Worm (Caenorhabditis elegans) whole organism, early embryonic: ENCODE measurements around the gene F19F10.1.

ENCODE experiments used
- B0310.2 ChIP-seq: sonication (generic microtip); optimal IDR thresholded peaks from 2 replicates; lab custom pipeline; 2016; ENCODE audit warnings: mild to moderate bottlenecking, missing genetic modification characterization, missing compliant biosample characterization
- F13C5.2 ChIP-seq: sonication (generic microtip); optimal IDR thresholded peaks from 2 replicates; lab custom pipeline; 2017; ENCODE audit warnings: mild to moderate bottlenecking, missing genetic modification characterization, inconsistent platforms, missing compliant biosample characterization
- aly-1 ChIP-seq: sonication (generic microtip); optimal IDR thresholded peaks from 2 replicates; lab custom pipeline; 2016; ENCODE audit warnings: missing genetic modification characterization, missing compliant biosample characterization
- ama-1 ChIP-seq: fragments of 150-350 bp; optimal IDR thresholded peaks from 2 replicates; lab custom pipeline; 2014
- ceh-13 ChIP-seq: fragments of 200-800 bp; sonication (Bioruptor generic); optimal IDR thresholded peaks from 2 replicates; lab custom pipeline; 2018; ENCODE audit warnings: mild to moderate bottlenecking, missing genetic modification characterization, missing compliant biosample characterization
- ceh-36 ChIP-seq: sonication (generic microtip); optimal IDR thresholded peaks from 2 replicates; lab custom pipeline; 2016; ENCODE audit warnings: missing genetic modification characterization, inconsistent platforms, missing compliant biosample characterization
- ets-7 ChIP-seq: sonication (generic microtip); optimal IDR thresholded peaks from 2 replicates; lab custom pipeline; 2016; ENCODE audit warnings: missing genotype, missing genetic modification characterization, missing compliant biosample characterization
- flt-1 ChIP-seq: fragments of 200-800 bp; sonication (Bioruptor generic); IDR thresholded peaks from 2 replicates; pipeline ENCODE4 v1.3.6; 2022; ENCODE audit warnings: missing genetic modification characterization, missing compliant biosample characterization
- hmbx-1 ChIP-seq: sonication (generic microtip); optimal IDR thresholded peaks from 2 replicates; lab custom pipeline; 2016; ENCODE audit warnings: mild to moderate bottlenecking, missing genetic modification characterization, missing compliant biosample characterization
- hmg-4 ChIP-seq: fragments of 200-800 bp; sonication (Bioruptor generic); optimal IDR thresholded peaks from 2 replicates; lab custom pipeline; 2018; ENCODE audit warnings: mild to moderate bottlenecking, missing genetic modification characterization, missing compliant biosample characterization
- hnd-1 ChIP-seq: sonication (generic microtip); optimal IDR thresholded peaks from 2 replicates; lab custom pipeline; 2016; ENCODE audit warnings: missing genetic modification characterization, missing compliant biosample characterization
- pes-1 ChIP-seq: fragments of 200-800 bp; sonication (Bioruptor generic); IDR thresholded peaks from 2 replicates; pipeline ENCODE4 v1.3.6; 2022; ENCODE audit warnings: missing genetic modification reagents, missing genetic modification characterization, missing compliant biosample characterization
- scrt-1 ChIP-seq: fragments of 200-800 bp; sonication (Bioruptor generic); IDR thresholded peaks from 2 replicates; pipeline ENCODE4 v1.3.6; 2022; ENCODE audit warnings: missing genetic modification characterization, missing compliant biosample characterization
- sea-1 ChIP-seq: fragments of 200-800 bp; sonication (Bioruptor generic); conservative IDR thresholded peaks from 2 replicates; pipeline ENCODE4 v1.3.6; 2022; ENCODE audit warnings: missing genetic modification characterization, missing compliant biosample characterization
- tbx-11 ChIP-seq: fragments of 200-800 bp; sonication (Bioruptor generic); IDR thresholded peaks from 2 replicates; pipeline ENCODE4 v1.3.6; 2022; ENCODE audit warnings: missing genetic modification characterization, missing compliant biosample characterization
- tbx-37 ChIP-seq: fragments of 200-800 bp; sonication (Bioruptor generic); conservative IDR thresholded peaks from 2 replicates; pipeline ENCODE4 v1.3.6; 2022; ENCODE audit warnings: missing genetic modification reagents, missing genetic modification characterization, missing compliant biosample characterization
- tra-4 ChIP-seq: sonication (generic microtip); optimal IDR thresholded peaks from 2 replicates; lab custom pipeline; 2017; ENCODE audit warnings: missing genetic modification characterization, missing compliant biosample characterization

The F19F10.1 gene

DNA sequence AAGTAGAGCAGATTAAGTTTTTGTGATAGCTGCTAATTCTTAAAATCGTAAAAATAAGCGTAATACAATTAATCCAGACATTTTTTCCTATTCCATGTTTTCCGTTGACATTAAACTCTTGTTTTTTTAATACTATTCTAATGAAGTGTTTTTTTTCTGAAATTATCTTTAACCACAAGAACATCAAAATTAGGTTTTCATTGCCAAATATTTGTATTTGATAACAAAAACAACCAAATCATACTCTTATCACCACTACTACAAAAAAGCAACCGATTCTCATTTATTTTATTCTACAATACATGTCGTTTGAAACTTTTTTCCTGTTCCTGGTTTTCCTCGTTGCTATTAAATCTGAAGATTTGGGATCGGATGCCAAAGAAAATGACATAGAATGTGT, 35.9 kb upstream of the F19F10.1 start, which contains the start of gene C54F6.17:
Gene C54F6.17 (plus strand): TSS at position 301 of the 400 bp plus-strand sequence.
- TF ChIP-seq ceh-36 (tag; lab: Kevin White, UChicago), result no peak
- TF ChIP-seq hnd-1 (tag; lab: Kevin White, UChicago), result no peak
- TF ChIP-seq B0310.2 (tag; lab: Kevin White, UChicago), result no peak
- no peak for TF ChIP-seq tra-4
- TF ChIP-seq F13C5.2, result no peak
- no peak for TF ChIP-seq hmg-4
- no peak for TF ChIP-seq ceh-13
- no peak for TF ChIP-seq ets-7 (tag; lab: Kevin White, UChicago)
- no peak for TF ChIP-seq sea-1 (GFP tag; lab: Robert Waterston, UW)
- no peak for TF ChIP-seq flt-1 (GFP tag; lab: Robert Waterston, UW)
- TF ChIP-seq tbx-37 (GFP tag; lab: Robert Waterston, UW), result no peak
- no peak for TF ChIP-seq hmbx-1 (tag; lab: Kevin White, UChicago)
- TF ChIP-seq aly-1, result no peak
- TF ChIP-seq pes-1 (GFP tag; lab: Robert Waterston, UW), result no peak
- no peak for TF ChIP-seq tbx-11 (GFP tag; lab: Robert Waterston, UW)
- no peak for TF ChIP-seq ama-1 (lab: Kevin White, UChicago)
- TF ChIP-seq scrt-1 (GFP tag; lab: Robert Waterston, UW), result no peak

DNA sequence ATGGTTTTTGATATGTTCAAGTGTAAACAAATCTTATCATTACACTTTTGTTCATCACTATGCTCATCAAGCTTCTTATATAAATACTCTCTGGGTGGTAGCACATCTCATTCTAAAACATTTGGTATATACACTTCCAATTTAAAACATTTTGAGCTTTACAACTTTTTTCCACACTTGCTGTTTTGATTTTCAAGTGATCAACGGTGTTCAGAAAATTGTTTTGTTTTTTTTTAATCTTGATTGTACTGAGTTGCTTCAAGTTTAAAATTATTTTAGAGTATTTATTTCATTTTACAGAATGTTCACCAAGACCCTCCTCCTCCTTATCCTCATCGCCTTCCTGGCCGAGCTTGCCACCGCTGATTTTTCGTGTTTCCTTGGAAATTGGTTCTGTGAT, 34.2 kb upstream of the F19F10.1 start, which contains the start of gene C54F6.5:
Gene C54F6.5 (plus strand): TSS at position 301 of the 400 bp plus-strand sequence.
- TF ChIP-seq tbx-11 (GFP tag; lab: Robert Waterston, UW) (no peak), ets-7 (tag; lab: Kevin White, UChicago) (no peak), tbx-37 (GFP tag; lab: Robert Waterston, UW) (no peak), ceh-36 (tag; lab: Kevin White, UChicago) (no peak), pes-1 (GFP tag; lab: Robert Waterston, UW) (no peak), hmg-4 (no peak), flt-1 (GFP tag; lab: Robert Waterston, UW) (no peak)

DNA sequence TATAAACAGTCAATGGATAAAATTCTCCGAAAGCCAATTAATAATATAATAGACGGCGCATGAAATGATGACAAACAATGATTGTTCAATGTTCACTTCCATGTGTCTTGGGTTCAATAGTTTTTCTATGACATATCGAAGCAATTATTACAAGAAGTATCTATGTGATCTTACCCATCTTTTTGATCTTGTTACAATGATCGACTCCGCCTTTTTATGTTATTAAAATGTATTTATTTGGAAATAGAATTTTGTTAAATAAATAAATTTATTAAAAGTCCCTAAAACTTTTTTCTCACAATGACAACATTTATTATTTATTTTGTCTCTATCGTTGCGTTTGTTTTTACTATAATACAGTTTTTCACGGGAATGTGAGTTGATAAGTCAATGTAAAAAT, 33.2 kb upstream of the F19F10.1 start, which contains the start of gene swt-2:
Gene swt-2 (plus strand): TSS at position 301 of the 400 bp plus-strand sequence.
- TF ChIP-seq B0310.2 (tag; lab: Kevin White, UChicago) (no peak), F13C5.2 (no peak), tbx-11 (GFP tag; lab: Robert Waterston, UW) (no peak), ets-7 (tag; lab: Kevin White, UChicago) (no peak)

DNA sequence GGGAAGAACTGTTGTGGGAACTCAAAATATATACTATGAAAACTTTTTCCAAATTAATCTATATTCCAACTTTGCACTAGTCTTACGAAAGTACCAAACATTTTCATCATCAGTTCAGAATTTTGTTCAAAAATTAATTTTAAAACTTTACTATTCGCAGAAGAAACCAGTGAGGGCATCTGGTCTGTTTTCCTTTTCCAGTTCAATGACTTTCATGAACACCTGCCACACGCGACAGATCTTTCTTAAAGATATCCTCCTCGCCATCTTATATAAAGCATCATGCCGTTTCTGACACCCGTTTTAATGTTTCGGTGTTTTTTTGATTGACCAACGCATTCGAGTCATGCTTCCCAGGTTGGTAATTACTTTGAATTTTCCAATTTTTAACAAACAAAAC, 30.1 kb upstream of the F19F10.1 start, which contains the start of gene C54F6.3:
Gene C54F6.3 (plus strand): TSS at position 301 of the 400 bp plus-strand sequence.
- TF ChIP-seq flt-1 (GFP tag; lab: Robert Waterston, UW) (no peak), ets-7 (tag; lab: Kevin White, UChicago) (no peak), hmbx-1 (tag; lab: Kevin White, UChicago) (no peak), ceh-13 (no peak), hnd-1 (tag; lab: Kevin White, UChicago) (no peak), aly-1 (no peak), pes-1 (GFP tag; lab: Robert Waterston, UW) (no peak), ceh-36 (tag; lab: Kevin White, UChicago) (no peak), F13C5.2 (no peak), tra-4 (no peak), tbx-11 (GFP tag; lab: Robert Waterston, UW) (no peak), B0310.2 (tag; lab: Kevin White, UChicago) (no peak), sea-1 (GFP tag; lab: Robert Waterston, UW) (no peak), scrt-1 (GFP tag; lab: Robert Waterston, UW) (no peak), hmg-4 (no peak), tbx-37 (GFP tag; lab: Robert Waterston, UW) (no peak), ama-1 (lab: Kevin White, UChicago) (no peak)

DNA sequence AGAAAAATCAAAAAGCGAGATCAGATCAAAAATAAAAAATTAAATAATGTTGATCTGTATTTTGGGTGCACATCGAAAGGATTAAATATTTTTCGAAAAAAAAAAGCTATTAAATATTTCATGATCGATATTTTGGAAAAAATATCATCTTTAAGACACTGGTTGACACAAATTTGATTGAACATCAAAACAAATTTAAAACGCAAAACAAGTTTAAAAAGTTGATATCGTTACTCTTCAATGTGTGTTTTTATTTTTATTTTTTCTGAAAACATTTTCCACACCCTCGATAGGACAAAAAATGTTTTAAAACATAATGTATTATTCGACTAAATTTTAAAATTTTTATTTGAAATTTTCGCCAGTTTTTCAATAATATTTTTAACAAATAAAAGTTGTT, 25.0 kb upstream of the F19F10.1 start, which contains the start of gene C54F6.12:
Gene C54F6.12 (minus strand): TSS at position 101 of the 400 bp plus-strand sequence.
- TF ChIP-seq F13C5.2, result no peak
- TF ChIP-seq ceh-36 (tag; lab: Kevin White, UChicago), result no peak
- no peak for TF ChIP-seq tbx-11 (GFP tag; lab: Robert Waterston, UW)
- no peak for TF ChIP-seq hmg-4
- TF ChIP-seq scrt-1 (GFP tag; lab: Robert Waterston, UW), result no peak
- no peak for TF ChIP-seq tra-4
- TF ChIP-seq ets-7 (tag; lab: Kevin White, UChicago), result no peak
- no peak for TF ChIP-seq flt-1 (GFP tag; lab: Robert Waterston, UW)
- TF ChIP-seq hmbx-1 (tag; lab: Kevin White, UChicago), result no peak

DNA sequence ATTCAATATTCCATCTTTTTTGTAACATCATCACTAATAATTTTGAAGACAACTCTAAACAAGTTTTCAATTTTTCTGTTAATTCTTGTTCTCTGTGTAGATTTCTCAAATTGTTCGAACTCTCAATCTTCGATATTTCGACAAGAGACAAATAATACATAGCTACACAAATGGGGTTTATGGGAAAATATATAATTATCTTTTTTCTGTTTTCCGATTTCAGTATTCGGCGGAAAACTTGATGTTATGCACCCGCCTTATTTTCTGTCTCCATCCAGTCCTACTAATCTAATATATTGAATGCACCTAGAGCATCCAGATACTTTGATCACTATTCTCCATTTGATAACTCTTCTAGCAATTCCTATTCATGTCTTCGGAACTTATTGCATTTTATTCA, 24.0 kb upstream of the F19F10.1 start, which contains the start of gene srh-268:
Gene srh-268 (plus strand): TSS at position 301 of the 400 bp plus-strand sequence.
- TF ChIP-seq ceh-13, result no peak
- TF ChIP-seq hnd-1 (tag; lab: Kevin White, UChicago), result no peak
- TF ChIP-seq ceh-36 (tag; lab: Kevin White, UChicago), result no peak
- no peak for TF ChIP-seq tbx-11 (GFP tag; lab: Robert Waterston, UW)
- TF ChIP-seq flt-1 (GFP tag; lab: Robert Waterston, UW), result no peak
- TF ChIP-seq hmbx-1 (tag; lab: Kevin White, UChicago), result no peak
- no peak for TF ChIP-seq ama-1 (lab: Kevin White, UChicago)
- no peak for TF ChIP-seq aly-1
- no peak for TF ChIP-seq hmg-4
- TF ChIP-seq tbx-37 (GFP tag; lab: Robert Waterston, UW), result no peak
- TF ChIP-seq B0310.2 (tag; lab: Kevin White, UChicago), result no peak
- TF ChIP-seq scrt-1 (GFP tag; lab: Robert Waterston, UW), result no peak
- no peak for TF ChIP-seq ets-7 (tag; lab: Kevin White, UChicago)
- TF ChIP-seq F13C5.2, result no peak
- TF ChIP-seq tra-4, result no peak
- no peak for TF ChIP-seq sea-1 (GFP tag; lab: Robert Waterston, UW)
- no peak for TF ChIP-seq pes-1 (GFP tag; lab: Robert Waterston, UW)

DNA sequence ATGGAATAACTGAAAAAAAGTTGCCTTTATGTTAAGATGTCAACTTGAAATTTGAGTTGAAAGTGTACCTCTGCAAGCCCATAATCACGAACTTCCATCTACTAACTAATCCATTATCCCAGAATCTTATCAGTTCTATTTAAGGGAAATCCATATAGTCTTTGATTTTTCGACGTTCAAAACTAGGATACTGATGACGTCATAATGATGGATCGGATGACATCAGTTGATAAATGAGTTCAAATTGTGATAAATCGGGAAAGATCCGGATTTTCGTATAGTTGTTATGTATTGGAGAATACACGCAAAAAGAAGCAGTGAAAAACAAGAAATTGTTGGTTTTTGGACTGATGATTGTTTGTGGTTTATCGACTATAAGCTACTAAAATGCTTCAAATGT, 19.3 kb upstream of the F19F10.1 start:
- no peak for TF ChIP-seq ama-1 (lab: Kevin White, UChicago)
- no peak for TF ChIP-seq hmbx-1 (tag; lab: Kevin White, UChicago)
- no peak for TF ChIP-seq pes-1 (GFP tag; lab: Robert Waterston, UW)
- TF ChIP-seq flt-1 (GFP tag; lab: Robert Waterston, UW), result no peak
- no peak for TF ChIP-seq tra-4
- no peak for TF ChIP-seq F13C5.2
- no peak for TF ChIP-seq scrt-1 (GFP tag; lab: Robert Waterston, UW)
- no peak for TF ChIP-seq hnd-1 (tag; lab: Kevin White, UChicago)
- no peak for TF ChIP-seq ceh-36 (tag; lab: Kevin White, UChicago)
- no peak for TF ChIP-seq ets-7 (tag; lab: Kevin White, UChicago)
- no peak for TF ChIP-seq aly-1
- TF ChIP-seq tbx-37 (GFP tag; lab: Robert Waterston, UW), result no peak
